Fruit fly (Drosophila melanogaster) whole organism, embryonic: ENCODE measurements around the gene Slimp.
A peak's percentile ranks its signal among the peaks of the same experiment; 100 is the strongest.

Experiments used
- Awh ChIP-seq: fragments of 200-800 bp; sonication (Bioruptor generic); IDR thresholded peaks from 2 replicates; pipeline ENCODE4, ENCODE4 v1.3.6; 2022; ENCODE audit warnings: missing biosample characterization, missing genetic modification characterization
- C15 ChIP-seq: fragments of 200-800 bp; sonication (Bioruptor generic); IDR thresholded peaks from 3 replicates; pipeline ENCODE4 v1.3.6; 2022; ENCODE audit warnings: missing biosample characterization, missing genetic modification characterization
- CG10209 ChIP-seq: fragments of 200-800 bp; sonication (Bioruptor generic); optimal IDR thresholded peaks from 3 replicates; lab custom pipeline; 2017; ENCODE audit warnings: missing biosample characterization, mild to moderate bottlenecking, missing genetic modification characterization, missing genetic modification reagents
- CG10267 ChIP-seq: fragments of 200-800 bp; sonication (Bioruptor generic); optimal IDR thresholded peaks from 2 replicates; lab custom pipeline; 2018; ENCODE audit warnings: missing biosample characterization, mild to moderate bottlenecking, missing genetic modification characterization, moderate library complexity
- CG10366 ChIP-seq: fragments of 200-800 bp; sonication (Bioruptor generic); IDR thresholded peaks from 2 replicates; pipeline ENCODE4 v1.3.6; 2022; ENCODE audit warnings: missing biosample characterization, missing genetic modification characterization
- CG10543 ChIP-seq: fragments of 200-800 bp; sonication (Bioruptor generic); optimal IDR thresholded peaks from 3 replicates; lab custom pipeline; 2017; ENCODE audit warnings: missing biosample characterization, mild to moderate bottlenecking, missing genetic modification characterization, moderate library complexity
- CG10979 ChIP-seq: fragments of 200-800 bp; sonication (Bioruptor generic); optimal IDR thresholded peaks from 2 replicates; lab custom pipeline; 2018; ENCODE audit warnings: missing biosample characterization, mild to moderate bottlenecking, missing genetic modification characterization, moderate library complexity
- CG11504 ChIP-seq: fragments of 200-800 bp; sonication (Bioruptor generic); optimal IDR thresholded peaks from 3 replicates; lab custom pipeline; 2019; ENCODE audit warnings: missing biosample characterization, mild to moderate bottlenecking, missing genetic modification characterization, moderate library complexity
- CG12236 ChIP-seq: fragments of 200-800 bp; sonication (Bioruptor generic); optimal IDR thresholded peaks from 2 replicates; lab custom pipeline; 2016; ENCODE audit warnings: missing biosample characterization, missing genetic modification characterization
- CG14014 ChIP-seq: fragments of 200-800 bp; sonication (Bioruptor generic); IDR thresholded peaks from 2 replicates; pipeline ENCODE4 v1.3.6; 2022; ENCODE audit warnings: missing biosample characterization, missing genetic modification characterization
- CG15479 ChIP-seq: fragments of 200-800 bp; sonication (Bioruptor generic); optimal IDR thresholded peaks from 3 replicates; lab custom pipeline; 2019; ENCODE audit warnings: missing biosample characterization, mild to moderate bottlenecking, missing genetic modification characterization, moderate library complexity
- CG15696 ChIP-seq: fragments of 200-800 bp; sonication (Bioruptor generic); optimal IDR thresholded peaks from 2 replicates; lab custom pipeline; 2019; ENCODE audit warnings: missing biosample characterization, mild to moderate bottlenecking, missing genetic modification characterization, moderate library complexity
- CG17186 ChIP-seq: fragments of 200-800 bp; sonication (Bioruptor generic); optimal IDR thresholded peaks from 3 replicates; lab custom pipeline; 2017; ENCODE audit warnings: missing biosample characterization, missing genetic modification reagents, missing genetic modification characterization
- CG17328 ChIP-seq: fragments of 200-800 bp; sonication (Bioruptor generic); IDR thresholded peaks from 2 replicates; pipeline ENCODE4 v1.3.6; 2022; ENCODE audit warnings: missing biosample characterization, missing genetic modification characterization
- CG17359 ChIP-seq: fragments of 200-800 bp; sonication (Bioruptor generic); optimal IDR thresholded peaks from 3 replicates; lab custom pipeline; 2018; ENCODE audit warnings: missing biosample characterization, mild to moderate bottlenecking, missing genetic modification characterization, moderate library complexity
- CG17829 ChIP-seq: fragments of 200-800 bp; optimal IDR thresholded peaks from 2 replicates; lab custom pipeline; 2019; ENCODE audit warnings: missing biosample characterization, mild to moderate bottlenecking, missing genetic modification characterization, moderate library complexity
- CG2116 ChIP-seq: fragments of 200-800 bp; sonication (Bioruptor generic); optimal IDR thresholded peaks from 3 replicates; lab custom pipeline; 2018; ENCODE audit warnings: missing biosample characterization, mild to moderate bottlenecking, missing genetic modification characterization
- CG3407 ChIP-seq: fragments of 200-800 bp; sonication (Bioruptor generic); optimal IDR thresholded peaks from 2 replicates; lab custom pipeline; 2018; ENCODE audit warnings: missing biosample characterization, mild to moderate bottlenecking, missing genetic modification characterization
- CG42726 ChIP-seq: fragments of 200-800 bp; sonication (Bioruptor generic); IDR thresholded peaks from 2 replicates; pipeline ENCODE4 v1.3.6; 2022; ENCODE audit warnings: missing biosample characterization, missing genetic modification characterization; ENCODE audit not compliant: partially characterized antibody
- CG43689 ChIP-seq: fragments of 200-800 bp; sonication (Bioruptor generic); IDR thresholded peaks from 2 replicates; pipeline ENCODE4 v1.3.6; 2022; ENCODE audit warnings: missing biosample characterization, missing genetic modification characterization
- CG4707 ChIP-seq: fragments of 200-800 bp; sonication (Bioruptor generic); optimal IDR thresholded peaks from 2 replicates; lab custom pipeline; 2018; ENCODE audit warnings: missing biosample characterization, mild to moderate bottlenecking, missing genetic modification characterization, moderate library complexity
- CG9437 ChIP-seq: fragments of 200-800 bp; sonication (Bioruptor generic); optimal IDR thresholded peaks from 2 replicates; lab custom pipeline; 2018; ENCODE audit warnings: missing biosample characterization, mild to moderate bottlenecking, missing genetic modification characterization
- CG9609 ChIP-seq: fragments of 200-800 bp; sonication (Bioruptor generic); optimal IDR thresholded peaks from 3 replicates; lab custom pipeline; 2016; ENCODE audit warnings: missing biosample characterization, missing genetic modification characterization
- CHES-1-like ChIP-seq: fragments of 200-800 bp; sonication (Bioruptor generic); optimal IDR thresholded peaks from 2 replicates; lab custom pipeline; 2016; ENCODE audit warnings: missing biosample characterization, missing genetic modification characterization
- D19A ChIP-seq: fragments of 200-800 bp; optimal IDR thresholded peaks from 3 replicates; lab custom pipeline; 2019; ENCODE audit warnings: missing biosample characterization, mild to moderate bottlenecking, missing genetic modification characterization, moderate library complexity
- Doc3 ChIP-seq: fragments of 200-800 bp; sonication (Bioruptor generic); IDR thresholded peaks from 3 replicates; pipeline ENCODE4 v1.3.6; 2022; ENCODE audit warnings: missing biosample characterization, missing genetic modification characterization; ENCODE audit not compliant: partially characterized antibody
- Dref ChIP-seq: fragments of 200-800 bp; sonication (Bioruptor generic); IDR thresholded peaks from 2 replicates; pipeline ENCODE4 v1.3.6; 2022; ENCODE audit warnings: missing biosample characterization, missing genetic modification characterization
- E2f2 ChIP-seq: fragments of 200-800 bp; sonication (Bioruptor generic); IDR thresholded peaks from 2 replicates; pipeline ENCODE4 v1.3.6; 2022; ENCODE audit warnings: missing biosample characterization, missing genetic modification characterization
- Gsc ChIP-seq: fragments of 200-800 bp; sonication (Bioruptor generic); IDR thresholded peaks from 2 replicates; pipeline ENCODE4 v1.3.6; 2022; ENCODE audit warnings: missing biosample characterization, missing genetic modification characterization
- HHEX ChIP-seq: fragments of 200-800 bp; sonication (Bioruptor generic); optimal IDR thresholded peaks from 3 replicates; lab custom pipeline; 2017; ENCODE audit warnings: missing biosample characterization, mild to moderate bottlenecking, missing genetic modification characterization, missing genetic modification reagents
- Hr39 ChIP-seq: fragments of >200 bp; optimal IDR thresholded peaks from 2 replicates; lab custom pipeline; 2017
- MTF-1 ChIP-seq: fragments of 200-800 bp; sonication (Bioruptor generic); optimal IDR thresholded peaks from 2 replicates; lab custom pipeline; 2018; ENCODE audit warnings: missing biosample characterization, mild to moderate bottlenecking, missing genetic modification characterization, borderline replicate concordance
- Max ChIP-seq: fragments of 200-800 bp; sonication (Bioruptor generic); optimal IDR thresholded peaks from 2 replicates; lab custom pipeline; 2016; ENCODE audit warnings: missing biosample characterization, mild to moderate bottlenecking, missing genetic modification characterization
- Sry-δ ChIP-seq: fragments of 200-800 bp; sonication (Bioruptor generic); optimal IDR thresholded peaks from 2 replicates; lab custom pipeline; 2016; ENCODE audit warnings: missing biosample characterization, missing genetic modification characterization
- Taf1 ChIP-seq: fragments of 200-800 bp; sonication (Bioruptor generic); IDR thresholded peaks from 2 replicates; pipeline ENCODE4 v1.3.6; 2022; ENCODE audit warnings: missing biosample characterization, missing genetic modification characterization
- ac ChIP-seq: fragments of 200-800 bp; sonication (Bioruptor generic); optimal IDR thresholded peaks from 3 replicates; lab custom pipeline; 2017; ENCODE audit warnings: missing biosample characterization, mild to moderate bottlenecking, missing genetic modification characterization
- ap ChIP-seq: fragments of 200-800 bp; sonication (Bioruptor generic); IDR thresholded peaks from 2 replicates; pipeline ENCODE4 v1.3.6; 2022; ENCODE audit warnings: missing biosample characterization, missing genetic modification characterization
- chif ChIP-seq, 2 experiments: fragments of 200-800 bp; sonication (Bioruptor generic); optimal IDR thresholded peaks; 3 replicates each; lab custom pipeline; 2016; ENCODE audit warnings: missing biosample characterization in 2 of 2, missing genetic modification characterization in 2 of 2
- fru ChIP-seq: fragments of >200 bp; optimal IDR thresholded peaks from 2 replicates; lab custom pipeline; 2017
- gfzf ChIP-seq: fragments of 200-800 bp; sonication (Bioruptor generic); optimal IDR thresholded peaks from 2 replicates; lab custom pipeline; 2016; ENCODE audit warnings: missing biosample characterization, mild to moderate bottlenecking, missing genetic modification characterization, moderate library complexity
- hth ChIP-seq: fragments of >200 bp; optimal IDR thresholded peaks from 2 replicates; lab custom pipeline; 2017; ENCODE audit warnings: inconsistent platforms
- inv ChIP-seq: fragments of 200-800 bp; sonication (Bioruptor generic); IDR thresholded peaks from 2 replicates; pipeline ENCODE4 v1.3.6; 2022; ENCODE audit warnings: missing biosample characterization, missing genetic modification characterization; ENCODE audit not compliant: partially characterized antibody
- kah ChIP-seq: fragments of 200-800 bp; sonication (Bioruptor generic); optimal IDR thresholded peaks from 2 replicates; lab custom pipeline; 2018; ENCODE audit warnings: missing biosample characterization, mild to moderate bottlenecking, missing genetic modification characterization
- lbe ChIP-seq: fragments of 200-800 bp; sonication (Bioruptor generic); optimal IDR thresholded peaks from 2 replicates; lab custom pipeline; 2016; ENCODE audit warnings: missing biosample characterization, mild to moderate bottlenecking, missing genetic modification characterization
- lmd ChIP-seq: fragments of 200-800 bp; sonication (Bioruptor generic); IDR thresholded peaks from 2 replicates; pipeline ENCODE4 v1.3.6; 2022; ENCODE audit warnings: missing biosample characterization, missing genetic modification characterization
- luna ChIP-seq: fragments of 200-800 bp; sonication (Bioruptor generic); optimal IDR thresholded peaks from 2 replicates; lab custom pipeline; 2016; ENCODE audit warnings: missing biosample characterization, missing genetic modification characterization
- onecut ChIP-seq: fragments of 200-800 bp; sonication (Bioruptor generic); IDR thresholded peaks from 2 replicates; pipeline ENCODE4 v1.3.6; 2022; ENCODE audit warnings: missing biosample characterization, missing genetic modification characterization
- peb ChIP-seq: fragments of 200-800 bp; sonication (Bioruptor generic); IDR thresholded peaks from 2 replicates; pipeline ENCODE4 v1.3.6; 2022; ENCODE audit warnings: missing biosample characterization, missing genetic modification characterization
- sens ChIP-seq: fragments of 200-800 bp; sonication (Bioruptor generic); peaks from one replicate; lab custom pipeline; 2016; ENCODE audit warnings: missing biosample characterization, missing genetic modification characterization
- slbo ChIP-seq: fragments of 200-800 bp; sonication (Bioruptor generic); IDR thresholded peaks from 2 replicates; pipeline ENCODE4 v1.3.6; 2022; ENCODE audit warnings: missing biosample characterization, missing genetic modification characterization
- tgo ChIP-seq: fragments of 200-800 bp; sonication (Bioruptor generic); IDR thresholded peaks from 3 replicates; pipeline ENCODE4 v1.3.6; 2022; ENCODE audit warnings: missing biosample characterization, missing genetic modification characterization
- toy ChIP-seq: fragments of 200-800 bp; sonication (Bioruptor generic); IDR thresholded peaks from 2 replicates; pipeline ENCODE4 v1.3.6; 2022; ENCODE audit warnings: missing biosample characterization, missing genetic modification characterization
- trem ChIP-seq: fragments of 200-800 bp; optimal IDR thresholded peaks from 3 replicates; lab custom pipeline; 2019; ENCODE audit warnings: missing biosample characterization, mild to moderate bottlenecking, missing genetic modification characterization, moderate library complexity

Slimp gene

dm6 chr3R:24134580-24134979, 14.2 kb downstream of the Slimp start, which contains the start of gene Sec10 (continued):
- TF ChIP-seq CG10267 (tag; lab: Kevin White, UChicago) (peak; percentile 47), Sry-δ (GFP tag; lab: Kevin White, UChicago) (peak; percentile 14), CG10979 (tag; lab: Kevin White, UChicago) (no peak), CG3407 (GFP tag; lab: Kevin White, UChicago) (no peak), CG9437 (GFP tag; lab: Kevin White, UChicago) (peak; percentile 54), CHES-1-like (peak; percentile 22), tgo (GFP tag; lab: Robert Waterston, UW) (no peak), lmd (GFP tag; lab: Robert Waterston, UW) (no peak), kah (GFP tag; lab: Kevin White, UChicago) (no peak), CG12236 (no peak), CG9609 (GFP tag; lab: Kevin White, UChicago) (no peak), CG42726 (no peak), toy (GFP tag; lab: Robert Waterston, UW) (no peak), D19A (no peak), CG17186 (peak; percentile 59), CG10366 (GFP tag; lab: Robert Waterston, UW) (no peak), hth (lab: Kevin White, UChicago) (no peak), ap (GFP tag; lab: Robert Waterston, UW) (no peak), Taf1 (GFP tag; lab: Robert Waterston, UW) (no peak), onecut (GFP tag; lab: Robert Waterston, UW) (no peak), CG10543 (GFP tag; lab: Kevin White, UChicago) (no peak), CG4707 (GFP tag; lab: Kevin White, UChicago) (peak; percentile 12), HHEX (GFP tag; lab: Kevin White, UChicago) (no peak), chif (GFP tag; optimal IDR thresholded peaks at IDR 0.05; lab: Kevin White, UChicago) (no peak), peb (no peak), trem (tag; lab: Kevin White, UChicago) (peak; percentile 81), CG10209 (GFP tag; lab: Kevin White, UChicago) (no peak), gfzf (GFP tag; lab: Kevin White, UChicago) (peak; percentile 9), CG43689 (GFP tag; lab: Robert Waterston, UW) (no peak), fru (lab: Kevin White, UChicago) (no peak), CG17359 (no peak), CG17328 (GFP tag; lab: Robert Waterston, UW) (no peak), CG14014 (GFP tag; lab: Robert Waterston, UW) (no peak), lbe (GFP tag; lab: Kevin White, UChicago) (peak; percentile 55), CG17829 (tag; lab: Kevin White, UChicago) (peak; percentile 27), CG2116 (GFP tag; lab: Kevin White, UChicago) (peak; percentile 36), E2f2 (peak; percentile 89), Gsc (GFP tag; lab: Robert Waterston, UW) (no peak), Dref (peak; percentile 41), C15 (GFP tag; lab: Robert Waterston, UW) (no peak), CG11504 (tag; lab: Kevin White, UChicago) (no peak), Hr39 (lab: Kevin White, UChicago) (no peak), Awh (GFP tag; lab: Robert Waterston, UW) (no peak), sens (GFP tag; lab: Kevin White, UChicago) (peak; percentile 86), luna (GFP tag; lab: Kevin White, UChicago) (no peak), ac (GFP tag; lab: Kevin White, UChicago) (no peak), CG15696 (tag; lab: Kevin White, UChicago) (no peak), Doc3 (GFP tag; lab: Robert Waterston, UW) (no peak), Max (GFP tag; lab: Kevin White, UChicago) (no peak), inv (GFP tag; lab: Robert Waterston, UW) (no peak), slbo (GFP tag; lab: Robert Waterston, UW) (no peak), CG15479 (no peak), MTF-1 (GFP tag; lab: Kevin White, UChicago) (peak; percentile 9)
